Worm (Caenorhabditis elegans) whole organism, early embryonic: Measurements from ENCODE around the gene grd-10.

Experiments
- B0310.2 ChIP-seq: sonication (generic microtip); optimal IDR thresholded peaks from 2 replicates; lab custom pipeline; 2016; ENCODE audit warnings: mild to moderate bottlenecking, missing genetic modification characterization, missing compliant biosample characterization
- ama-1 ChIP-seq: fragments of 150-350 bp; optimal IDR thresholded peaks from 2 replicates; lab custom pipeline; 2014
- flt-1 ChIP-seq: fragments of 200-800 bp; sonication (Bioruptor generic); IDR thresholded peaks from 2 replicates; pipeline ENCODE4 v1.3.6; 2022; ENCODE audit warnings: missing genetic modification characterization, missing compliant biosample characterization
- hmbx-1 ChIP-seq: sonication (generic microtip); optimal IDR thresholded peaks from 2 replicates; lab custom pipeline; 2016; ENCODE audit warnings: mild to moderate bottlenecking, missing genetic modification characterization, missing compliant biosample characterization
- scrt-1 ChIP-seq: fragments of 200-800 bp; sonication (Bioruptor generic); IDR thresholded peaks from 2 replicates; pipeline ENCODE4 v1.3.6; 2022; ENCODE audit warnings: missing genetic modification characterization, missing compliant biosample characterization
- sea-1 ChIP-seq: fragments of 200-800 bp; sonication (Bioruptor generic); conservative IDR thresholded peaks from 2 replicates; pipeline ENCODE4 v1.3.6; 2022; ENCODE audit warnings: missing genetic modification characterization, missing compliant biosample characterization
- tbx-11 ChIP-seq: fragments of 200-800 bp; sonication (Bioruptor generic); IDR thresholded peaks from 2 replicates; pipeline ENCODE4 v1.3.6; 2022; ENCODE audit warnings: missing genetic modification characterization, missing compliant biosample characterization

DNA sequence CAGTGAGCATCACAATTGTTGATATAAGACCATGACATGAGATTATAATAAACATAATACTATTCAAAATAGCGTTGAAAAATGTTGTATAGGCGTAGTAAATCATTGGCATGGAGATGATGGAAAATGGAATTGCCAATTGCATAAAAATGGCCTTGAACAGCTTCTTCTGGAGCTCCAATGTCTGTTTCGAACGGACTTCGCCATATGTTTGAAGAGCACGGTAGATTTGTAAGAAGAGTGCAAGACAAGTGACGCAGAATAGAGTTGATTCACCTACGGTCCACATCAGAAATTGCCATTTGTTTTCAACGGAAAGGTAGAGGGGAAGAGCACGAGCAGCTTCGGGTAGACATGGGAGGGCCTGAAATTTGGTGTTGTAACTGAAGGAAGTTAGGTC is 6.5 kb downstream of the grd-10 start:
- no peak for TF ChIP-seq ama-1 (lab: Kevin White, UChicago)
- no peak for TF ChIP-seq flt-1 (GFP tag; lab: Robert Waterston, UW)
- TF ChIP-seq hmbx-1 (tag; lab: Kevin White, UChicago): no peak
- TF ChIP-seq tbx-11: no peak
- no peak for TF ChIP-seq B0310.2
- TF ChIP-seq sea-1 (GFP tag; lab: Robert Waterston, UW): no peak
- no peak for TF ChIP-seq scrt-1 (GFP tag; lab: Robert Waterston, UW)
